Fruit fly (Drosophila melanogaster) whole organism, pupa: ENCODE data around the gene Rab3GAP1.

ENCODE experiments used
- CG12605 ChIP-seq: fragments of 200-800 bp; sonication (Bioruptor generic); IDR thresholded peaks from 2 replicates; pipeline ENCODE4 v1.3.6; 2022; ENCODE audit warnings: missing biosample characterization, missing genetic modification characterization
- CG13204 ChIP-seq: fragments of 200-800 bp; sonication (Bioruptor generic); optimal IDR thresholded peaks from 2 replicates; lab custom pipeline; 2018; ENCODE audit warnings: missing biosample characterization, mild to moderate bottlenecking, missing genetic modification characterization, moderate library complexity
- CG15710 ChIP-seq: fragments of 200-800 bp; sonication (Bioruptor generic); optimal IDR thresholded peaks from 2 replicates; lab custom pipeline; 2018; ENCODE audit warnings: missing biosample characterization, mild to moderate bottlenecking, missing genetic modification characterization, moderate library complexity
- CG8159 ChIP-seq: fragments of 200-800 bp; sonication (Bioruptor generic); optimal IDR thresholded peaks from 3 replicates; lab custom pipeline; 2018; ENCODE audit warnings: missing biosample characterization, mild to moderate bottlenecking, missing genetic modification characterization, moderate library complexity
- CG8301 ChIP-seq: fragments of 200-800 bp; sonication (Bioruptor generic); optimal IDR thresholded peaks from 2 replicates; lab custom pipeline; 2018; ENCODE audit warnings: missing biosample characterization, mild to moderate bottlenecking, missing genetic modification characterization
- D1 ChIP-seq: fragments of 200-800 bp; sonication (Bioruptor generic); optimal IDR thresholded peaks from 2 replicates; lab custom pipeline; 2018; ENCODE audit warnings: missing biosample characterization, mild to moderate bottlenecking, missing genetic modification characterization, moderate library complexity

DNA sequence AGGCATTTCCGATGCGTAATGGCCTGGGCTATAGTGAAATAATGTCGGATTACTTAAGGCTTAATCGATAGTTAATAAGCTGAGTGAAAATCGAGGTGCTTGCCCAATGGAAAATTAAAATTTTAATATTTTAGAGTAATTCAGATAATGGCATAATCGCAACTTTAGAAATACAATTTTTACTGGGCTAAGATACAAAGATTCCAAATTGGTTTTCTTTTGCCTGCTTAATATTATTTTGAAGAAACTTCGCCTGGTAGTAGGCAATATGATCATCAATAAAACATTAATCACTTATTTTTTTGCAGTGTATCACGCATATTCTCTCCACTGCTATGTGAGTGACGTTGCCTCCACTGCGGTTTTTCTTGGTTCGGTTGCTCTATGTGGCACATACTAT lies 8.2 kb upstream of the Rab3GAP1 start:
- no peak for TF ChIP-seq CG8159 (tag; lab: Kevin White, UChicago)
- TF ChIP-seq CG8301 (tag; lab: Kevin White, UChicago) = no peak
- TF ChIP-seq D1 (tag; lab: Kevin White, UChicago) = no peak
- TF ChIP-seq CG13204 (GFP tag; lab: Kevin White, UChicago) = no peak
- TF ChIP-seq CG15710 (tag; lab: Kevin White, UChicago) = no peak
- TF ChIP-seq CG12605 (GFP tag; lab: Robert Waterston, UW) = no peak
